Worm (Caenorhabditis elegans) whole organism, L2 larva: ENCODE results near the gene C34H4.5.

Experiments used
- ZK546.5 ChIP-seq: sonication (generic microtip); optimal IDR thresholded peaks from 2 replicates; lab custom pipeline; 2017; ENCODE audit warnings: missing biosample characterization, missing genetic modification characterization
- ama-1 ChIP-seq: fragments of 150-350 bp; optimal IDR thresholded peaks from 2 replicates; lab custom pipeline; 2018; ENCODE audit warnings: inconsistent platforms
- egl-27 ChIP-seq: sonication (generic microtip); optimal IDR thresholded peaks from 3 replicates; lab custom pipeline; 2017; ENCODE audit warnings: missing biosample characterization, missing genetic modification reagents, missing genetic modification characterization
- nhr-25 ChIP-seq: fragments of 150-350 bp; sonication (generic microtip); optimal IDR thresholded peaks from 3 replicates; lab custom pipeline; 2014; ENCODE audit warnings: missing biosample characterization, missing genetic modification characterization
- nhr-77 ChIP-seq: fragments of 150-350 bp; optimal IDR thresholded peaks from 2 replicates; lab custom pipeline; 2014; ENCODE audit warnings: missing biosample characterization, missing genetic modification characterization
- ztf-11 ChIP-seq: sonication (generic microtip); optimal IDR thresholded peaks from 2 replicates; lab custom pipeline; 2017; ENCODE audit warnings: missing biosample characterization, missing genetic modification characterization

DNA sequence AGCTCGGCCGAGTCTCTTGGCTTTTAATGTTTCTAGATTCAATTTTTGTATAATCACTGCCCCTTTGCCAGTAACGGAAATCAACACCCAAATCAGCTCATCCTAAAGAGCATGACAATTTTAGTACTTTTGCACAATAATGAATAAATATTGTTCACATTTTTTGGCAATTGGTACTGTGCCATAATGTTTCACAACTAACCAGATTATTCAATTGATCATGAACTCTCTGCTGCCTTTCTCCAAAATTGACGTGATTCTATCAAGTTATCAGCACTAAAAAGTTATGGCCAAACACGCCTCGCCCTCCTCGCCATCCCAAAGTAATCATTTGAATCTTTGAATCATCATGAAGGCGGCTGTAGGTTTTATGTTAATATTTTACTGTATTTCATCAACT lies 11.9 kb upstream of the C34H4.5 start, which contains the start of gene hpo-6:
- no peak for TF ChIP-seq ZK546.5 (tag; lab: Kevin White, UChicago)
- TF ChIP-seq nhr-77, result no peak
- TF ChIP-seq egl-27 (tag; lab: Kevin White, UChicago), result no peak
- TF ChIP-seq ztf-11 (tag; lab: Kevin White, UChicago), result no peak
- TF ChIP-seq nhr-25 (tag; lab: Kevin White, UChicago), result no peak
- no peak for TF ChIP-seq ama-1
